Fruit fly (Drosophila melanogaster) whole organism, wandering third instar larva: ENCODE measurements around the gene SH3PX1.

Source experiments
- N ChIP-seq: fragments of >200 bp; optimal IDR thresholded peaks from 2 replicates; lab custom pipeline; 2018; ENCODE audit warnings: missing biosample characterization, missing external identifiers, missing genetic modification characterization
- br ChIP-seq: fragments of 200-800 bp; sonication (Bioruptor generic); optimal IDR thresholded peaks from 2 replicates; lab custom pipeline; 2016; ENCODE audit warnings: missing biosample characterization, missing genetic modification characterization
- dsf ChIP-seq: sonication (Bioruptor generic); optimal IDR thresholded peaks from 2 replicates; lab custom pipeline; 2016; ENCODE audit warnings: missing biosample characterization, missing genetic modification characterization, borderline replicate concordance
- psq ChIP-seq: fragments of 200-800 bp; sonication (Bioruptor generic); optimal IDR thresholded peaks from 3 replicates; lab custom pipeline; 2017; ENCODE audit warnings: missing biosample characterization, mild to moderate bottlenecking, missing genetic modification characterization, moderate library complexity
- sv ChIP-seq: fragments of 200-800 bp; sonication (Bioruptor generic); optimal IDR thresholded peaks from 3 replicates; lab custom pipeline; 2016; ENCODE audit warnings: missing biosample characterization, missing genetic modification characterization

DNA sequence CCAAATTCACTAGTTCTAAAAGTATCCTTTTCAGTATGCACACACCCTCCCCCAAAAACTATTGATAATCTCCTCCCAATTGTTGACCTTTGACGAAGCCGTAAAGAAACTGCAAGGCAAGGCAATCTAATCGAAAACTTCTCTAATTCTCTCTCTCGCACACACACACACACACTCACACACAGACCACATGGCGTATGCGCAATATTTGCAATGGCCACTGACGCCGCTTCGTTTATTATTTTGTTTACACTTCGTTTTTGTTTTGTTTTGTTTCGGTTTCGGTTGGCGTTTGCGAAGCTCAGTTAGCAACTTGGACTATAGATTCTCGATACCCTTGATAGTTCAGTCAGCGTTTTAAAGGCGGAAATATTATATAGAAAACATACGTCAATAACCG is 23.8 kb downstream of the SH3PX1 start:
- TF ChIP-seq N (GFP tag; lab: Kevin White, UChicago) (no peak), sv (no peak), psq (no peak), dsf (GFP tag; lab: Kevin White, UChicago) (no peak), br (GFP tag; lab: Kevin White, UChicago) (no peak)
